Worm (Caenorhabditis elegans) whole organism, L4 larva: ENCODE measurements around the gene npa-1.

Experiments used
- ceh-20 ChIP-seq: fragments of 200-800 bp; sonication (Bioruptor generic); IDR thresholded peaks from 2 replicates; pipeline ENCODE4 v1.3.6; 2022; ENCODE audit warnings: missing genetic modification reagents, missing genetic modification characterization, missing compliant biosample characterization
- nhr-11 ChIP-seq: fragments of 150-350 bp; optimal IDR thresholded peaks from 2 replicates; lab custom pipeline; 2014; ENCODE audit warnings: missing biosample characterization, missing genetic modification characterization
- pqm-1 ChIP-seq: sonication (generic microtip); optimal IDR thresholded peaks from 2 replicates; lab custom pipeline; 2017; ENCODE audit warnings: missing biosample characterization, missing genetic modification characterization
- unc-130 ChIP-seq: sonication (generic microtip); optimal IDR thresholded peaks from 2 replicates; lab custom pipeline; 2016; ENCODE audit warnings: missing genetic modification reagents, missing genetic modification characterization, missing compliant biosample characterization

ce11 chrV:7050153-7050552, 25.4 kb upstream of the npa-1 start:
- no peak for TF ChIP-seq pqm-1 (tag; lab: Kevin White, UChicago)
- TF ChIP-seq ceh-20 (GFP tag; lab: Robert Waterston, UW), result no peak
- no peak for TF ChIP-seq unc-130 (GFP tag; lab: Kevin White, UChicago)
- no peak for TF ChIP-seq nhr-11 (tag; lab: Kevin White, UChicago)
